Worm (Caenorhabditis elegans): ENCODE results near the gene Y43F4A.1.

- TF ChIP-seq ama-1 (optimal IDR thresholded peaks at IDR 0.05) (no peak), pag-3 (tag; optimal IDR thresholded peaks at IDR 0.05; ENCODE audit: borderline replicate concordance) (no peak)
Measured at ce11 chrIII:13225019-13225418, 2.1 kb downstream of the Y43F4A.1 start.
